Worm (Caenorhabditis elegans) whole organism, midembryonic: ENCODE results near the gene C25H3.16.
A peak's percentile ranks its signal among the peaks of the same experiment; 100 is the strongest.

Experiments
- T22C8.4 ChIP-seq: fragments of 200-800 bp; sonication (Bioruptor generic); IDR thresholded peaks from 2 replicates; pipeline ENCODE4 v1.3.6; 2022; ENCODE audit warnings: missing genetic modification characterization, missing compliant biosample characterization
- cog-1 ChIP-seq: sonication (generic microtip); optimal IDR thresholded peaks from 2 replicates; lab custom pipeline; 2016; ENCODE audit warnings: missing genetic modification characterization, missing compliant biosample characterization
- flt-1 ChIP-seq: fragments of 200-800 bp; sonication (Bioruptor generic); IDR thresholded peaks from 2 replicates; pipeline ENCODE4 v1.3.6; 2022; ENCODE audit warnings: missing genetic modification characterization, missing compliant biosample characterization
- klf-2 ChIP-seq: fragments of 200-800 bp; sonication (Bioruptor generic); conservative IDR thresholded peaks from 2 replicates; pipeline ENCODE4 v1.3.6; 2022; ENCODE audit warnings: missing genetic modification reagents, missing genetic modification characterization, missing compliant biosample characterization
- med-1 ChIP-seq: sonication (generic microtip); optimal IDR thresholded peaks from 2 replicates; lab custom pipeline; 2017; ENCODE audit warnings: missing genetic modification characterization, mild to moderate bottlenecking, missing compliant biosample characterization, antibody characterized with exemption, missing genetic modification reagents; ENCODE audit not compliant: insufficient read depth
- ref-1 ChIP-seq: fragments of 200-800 bp; sonication (Bioruptor generic); conservative IDR thresholded peaks from 2 replicates; pipeline ENCODE4 v1.3.6; 2022; ENCODE audit warnings: missing genetic modification reagents, missing genetic modification characterization, missing compliant biosample characterization
- tab-1 ChIP-seq: fragments of 200-800 bp; sonication (Bioruptor generic); IDR thresholded peaks from 2 replicates; pipeline ENCODE4 v1.3.6; 2022; ENCODE audit warnings: missing genetic modification characterization, missing compliant biosample characterization
- ztf-23 ChIP-seq: fragments of 200-800 bp; sonication (Bioruptor generic); IDR thresholded peaks from 2 replicates; pipeline ENCODE4 v1.3.6; 2022; ENCODE audit warnings: missing genetic modification reagents, missing genetic modification characterization, missing compliant biosample characterization
- ztf-29 ChIP-seq: fragments of 200-800 bp; sonication (Bioruptor generic); IDR thresholded peaks from 2 replicates; pipeline ENCODE4 v1.3.6; 2022; ENCODE audit warnings: missing genetic modification reagents, missing genetic modification characterization, missing compliant biosample characterization

Gene C25H3.16

DNA sequence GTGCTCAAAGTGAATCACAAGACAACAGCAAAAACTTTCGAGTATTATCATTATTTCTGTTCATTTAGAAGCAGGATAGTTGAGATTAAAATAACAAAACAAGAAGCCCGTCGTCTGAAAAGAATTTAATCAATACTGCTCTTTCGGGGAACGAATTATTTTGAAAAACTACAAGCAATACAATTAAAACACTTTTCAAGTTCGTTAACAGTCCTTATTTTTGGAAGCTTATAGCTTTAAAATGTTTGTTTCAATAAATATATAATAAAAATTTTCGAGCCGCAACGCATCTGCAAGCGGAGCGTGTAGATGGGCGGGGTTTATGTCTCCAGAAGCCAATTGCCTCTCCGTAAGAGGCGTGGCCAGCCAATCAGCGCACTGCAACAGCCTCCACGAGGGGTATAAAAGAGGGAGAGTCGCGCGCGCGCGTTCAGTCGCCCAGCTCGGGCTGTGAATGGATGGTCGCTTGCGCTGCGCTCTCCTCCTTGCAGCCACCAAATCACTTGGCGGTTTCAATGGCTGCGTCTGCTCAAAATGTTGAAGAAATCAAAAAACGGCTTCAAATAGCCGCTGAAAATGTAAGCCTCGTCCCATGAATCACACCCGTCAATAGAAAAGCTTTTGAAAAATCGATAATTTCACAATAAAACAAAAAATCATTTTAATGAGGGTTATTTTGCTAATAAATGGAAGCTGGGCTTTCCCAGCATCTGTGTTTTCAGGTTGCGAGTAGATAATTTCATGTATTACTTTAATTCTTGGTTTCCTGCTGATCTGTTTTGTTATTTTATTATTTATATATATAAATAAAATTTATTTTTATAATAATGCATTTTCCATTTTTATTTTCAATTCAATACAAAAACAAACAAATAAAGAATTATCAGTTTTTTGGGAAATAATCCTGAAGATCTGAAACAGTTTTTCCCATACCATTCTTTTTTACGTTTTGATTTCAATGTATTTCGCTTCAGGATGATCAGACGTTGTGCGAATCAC, 5.1 kb upstream of the C25H3.16 start, which contains the start of the genes ift-43 and mdt-26:
ift-43 (minus strand) TSS at position 51 of the 999 bp plus-strand sequence.
mdt-26 (plus strand) TSS at position 446 of the 999 bp plus-strand sequence.
- TF ChIP-seq klf-2 (GFP tag; lab: Robert Waterston, UW) (peak; percentile 48; the same call in 1 of the 2 replicates), ref-1 (0 out of 2 replicates have a peak, but pooled peaks have one; percentile 7), cog-1 (tag; lab: Kevin White, UChicago) (peak; percentile 18), T22C8.4 (GFP tag; lab: Robert Waterston, UW) (peak; percentile 78), med-1 (GFP tag; lab: Kevin White, UChicago) (peak; percentile 56), flt-1 (GFP tag; lab: Robert Waterston, UW) (peak; percentile 86), ztf-29 (GFP tag; lab: Robert Waterston, UW) (peak; percentile 61; the same call in 1 of the 2 replicates), tab-1 (peak; percentile 76), ztf-23 (GFP tag; lab: Robert Waterston, UW) (peak; percentile 80)

DNA sequence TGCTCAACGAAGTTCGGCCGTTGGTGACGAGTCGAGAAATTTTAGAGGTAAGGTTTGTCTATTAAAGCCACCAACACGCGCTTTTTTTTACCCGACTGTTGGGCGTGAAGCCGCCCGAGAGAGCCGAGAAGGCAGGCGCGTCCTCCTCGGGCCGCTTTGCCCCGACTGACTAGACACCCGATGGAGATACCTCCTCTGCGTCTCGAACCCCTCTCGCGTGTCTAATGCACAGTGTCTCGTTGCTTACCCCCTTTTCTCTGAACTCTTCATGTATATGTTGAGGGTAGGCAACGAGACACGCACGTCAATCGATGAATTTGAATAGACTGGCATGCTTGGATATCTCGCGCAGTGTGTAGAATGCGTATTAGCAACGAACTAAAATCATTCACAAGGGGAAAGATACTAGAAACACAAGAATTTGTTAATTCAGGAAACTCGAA, 4.3 kb upstream of the C25H3.16 start:
- peak; percentile 75 for TF ChIP-seq cog-1 (tag; lab: Kevin White, UChicago)
- TF ChIP-seq med-1 (GFP tag; lab: Kevin White, UChicago) = no peak
- peak; percentile 66 for TF ChIP-seq ref-1
- TF ChIP-seq ztf-23 (GFP tag; lab: Robert Waterston, UW) = peak; percentile 91
- peak; percentile 95 for TF ChIP-seq ztf-29 (GFP tag; lab: Robert Waterston, UW)
- peak; percentile 73 for TF ChIP-seq klf-2 (GFP tag; lab: Robert Waterston, UW)
- peak; percentile 95 for TF ChIP-seq flt-1 (GFP tag; lab: Robert Waterston, UW)
- TF ChIP-seq T22C8.4 (GFP tag; lab: Robert Waterston, UW) = peak; percentile 86
- peak; percentile 85 for TF ChIP-seq tab-1

DNA sequence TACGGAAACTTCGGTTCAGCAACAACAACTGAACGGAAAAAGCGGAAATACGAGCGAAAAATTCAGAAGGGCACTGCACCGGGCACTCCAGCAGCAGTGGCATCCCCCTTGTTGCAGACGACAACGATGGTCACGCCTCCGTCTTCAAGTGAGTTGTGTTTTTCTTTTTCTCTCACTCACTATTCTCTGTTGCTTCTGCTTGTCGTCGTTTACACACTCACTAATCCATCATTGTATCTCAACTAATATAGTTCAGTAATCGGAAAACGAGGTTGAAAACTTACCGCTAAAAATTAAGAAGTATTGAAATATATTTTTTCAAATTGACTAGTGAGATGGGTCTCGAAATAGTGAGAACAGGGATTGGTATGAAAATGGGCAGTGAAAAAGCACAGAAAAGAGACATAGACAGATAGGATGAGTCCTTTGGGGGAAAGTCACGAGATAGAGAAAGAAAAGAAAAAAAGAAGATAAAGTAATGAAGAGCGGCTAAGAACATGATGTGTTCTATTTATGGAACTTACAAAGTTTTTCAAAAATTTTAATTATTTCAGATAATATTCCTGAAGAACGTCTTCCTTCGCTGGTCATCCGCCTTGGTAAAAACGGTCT, 2.8 kb upstream of the C25H3.16 start:
- TF ChIP-seq klf-2 (GFP tag; lab: Robert Waterston, UW) (no peak), ztf-29 (GFP tag; lab: Robert Waterston, UW) (no peak), ztf-23 (GFP tag; lab: Robert Waterston, UW) (no peak), cog-1 (tag; lab: Kevin White, UChicago) (no peak), T22C8.4 (GFP tag; lab: Robert Waterston, UW) (no peak), tab-1 (no peak), flt-1 (GFP tag; lab: Robert Waterston, UW) (no peak)

DNA sequence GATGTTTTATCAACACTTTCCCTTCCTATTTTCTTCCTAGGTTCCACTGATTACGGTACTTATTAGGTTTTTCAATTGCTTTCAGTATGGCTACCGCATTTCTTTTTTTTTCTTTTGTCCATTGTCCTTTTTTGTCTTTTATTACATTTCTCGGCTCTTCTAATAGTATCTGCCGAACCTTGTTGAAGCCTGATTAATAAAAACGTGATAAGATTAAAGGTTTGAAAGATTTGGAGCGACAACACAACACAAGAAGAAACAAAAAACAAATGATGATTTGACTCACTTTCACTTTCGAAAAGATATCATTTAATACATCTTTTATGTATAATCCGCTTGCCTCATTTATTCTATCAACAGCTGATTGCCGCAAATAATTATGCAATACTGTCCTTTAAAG, 1.1 kb upstream of the C25H3.16 start, which contains the start of gene C25H3.15:
C25H3.15 (plus strand) TSS at position 301 of the 400 bp plus-strand sequence.
- TF ChIP-seq cog-1 (tag; lab: Kevin White, UChicago) (no peak), ref-1 (no peak), klf-2 (GFP tag; lab: Robert Waterston, UW) (no peak), med-1 (GFP tag; lab: Kevin White, UChicago) (no peak), T22C8.4 (GFP tag; lab: Robert Waterston, UW) (no peak)

DNA sequence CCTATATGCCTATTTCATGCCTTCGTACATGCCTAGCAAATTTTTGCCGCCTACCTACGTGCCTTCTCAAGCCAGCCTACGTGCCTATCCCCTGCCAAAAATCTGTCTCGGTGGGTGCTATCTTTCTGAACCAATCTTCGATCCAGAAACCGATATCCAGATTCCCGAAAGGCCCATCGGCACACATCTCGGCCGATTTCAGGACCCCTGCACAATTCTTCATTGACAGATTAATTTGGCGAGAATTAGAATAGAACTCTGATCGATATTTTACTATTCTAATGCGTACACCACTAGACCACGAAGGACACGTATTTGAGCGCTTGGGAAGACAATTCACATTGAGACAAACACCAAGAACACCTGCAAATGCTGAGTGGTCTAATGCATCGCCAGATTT, 1.4 kb downstream of the C25H3.16 start:
- no peak for TF ChIP-seq ref-1
- TF ChIP-seq flt-1 (GFP tag; lab: Robert Waterston, UW) = peak; percentile 74; the same call in 1 of the 2 replicates
- no peak for TF ChIP-seq klf-2 (GFP tag; lab: Robert Waterston, UW)

DNA sequence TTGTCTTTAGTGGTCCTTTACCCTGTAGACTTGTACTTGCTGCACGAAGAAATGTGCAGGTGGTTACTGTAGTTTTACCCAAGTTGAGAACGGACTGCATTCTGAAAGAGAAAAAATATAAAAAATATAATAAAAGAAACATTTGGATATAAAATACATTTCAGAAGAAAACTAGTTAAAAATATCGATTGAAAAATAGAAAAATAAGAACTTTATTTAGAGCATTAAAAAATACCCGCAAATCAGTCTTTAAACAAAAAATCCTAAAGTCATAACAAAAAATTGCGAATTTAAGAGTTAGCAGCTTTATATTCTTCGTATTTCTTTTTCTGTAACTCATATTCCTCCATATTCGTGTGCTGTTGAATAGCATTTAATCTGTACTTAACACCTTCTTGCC, 2.7 kb downstream of the C25H3.16 start, which contains the start of gene C25H3.7:
C25H3.7 (minus strand) TSS at position 101 of the 400 bp plus-strand sequence.
- no peak for TF ChIP-seq flt-1 (GFP tag; lab: Robert Waterston, UW)
- TF ChIP-seq ztf-23 (GFP tag; lab: Robert Waterston, UW) = no peak
- no peak for TF ChIP-seq ztf-29 (GFP tag; lab: Robert Waterston, UW)
- TF ChIP-seq med-1 (GFP tag; lab: Kevin White, UChicago) = no peak
- TF ChIP-seq ref-1 = no peak
- TF ChIP-seq tab-1 = no peak
- TF ChIP-seq klf-2 (GFP tag; lab: Robert Waterston, UW) = no peak
- TF ChIP-seq cog-1 (tag; lab: Kevin White, UChicago) = no peak
- no peak for TF ChIP-seq T22C8.4 (GFP tag; lab: Robert Waterston, UW)

DNA sequence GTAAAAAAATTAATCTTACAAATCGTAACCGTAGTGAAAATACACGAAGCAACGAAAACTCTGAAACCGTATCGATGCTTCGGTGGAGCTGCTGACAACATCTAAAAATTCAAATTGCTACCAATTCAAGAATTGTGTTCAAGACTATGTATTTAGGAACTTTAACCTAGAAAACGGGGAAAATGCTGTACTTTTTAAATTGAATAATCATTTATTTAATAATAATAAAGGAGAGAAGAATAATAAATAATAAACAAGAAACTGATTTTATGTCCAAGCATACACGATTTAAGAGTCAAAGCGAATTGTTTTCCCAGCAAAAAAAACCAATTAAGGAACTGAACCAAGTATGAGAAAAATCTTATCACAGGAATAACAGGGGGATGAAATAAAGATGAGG, 3.5 kb downstream of the C25H3.16 start, which contains the start of gene C25H3.17:
C25H3.17 (minus strand) TSS at position 101 of the 400 bp plus-strand sequence.
- TF ChIP-seq ztf-29 (GFP tag; lab: Robert Waterston, UW) (no peak), klf-2 (GFP tag; lab: Robert Waterston, UW) (no peak), cog-1 (tag; lab: Kevin White, UChicago) (no peak), flt-1 (GFP tag; lab: Robert Waterston, UW) (no peak), ref-1 (no peak), ztf-23 (GFP tag; lab: Robert Waterston, UW) (no peak), T22C8.4 (GFP tag; lab: Robert Waterston, UW) (no peak), tab-1 (no peak), med-1 (GFP tag; lab: Kevin White, UChicago) (no peak)

DNA sequence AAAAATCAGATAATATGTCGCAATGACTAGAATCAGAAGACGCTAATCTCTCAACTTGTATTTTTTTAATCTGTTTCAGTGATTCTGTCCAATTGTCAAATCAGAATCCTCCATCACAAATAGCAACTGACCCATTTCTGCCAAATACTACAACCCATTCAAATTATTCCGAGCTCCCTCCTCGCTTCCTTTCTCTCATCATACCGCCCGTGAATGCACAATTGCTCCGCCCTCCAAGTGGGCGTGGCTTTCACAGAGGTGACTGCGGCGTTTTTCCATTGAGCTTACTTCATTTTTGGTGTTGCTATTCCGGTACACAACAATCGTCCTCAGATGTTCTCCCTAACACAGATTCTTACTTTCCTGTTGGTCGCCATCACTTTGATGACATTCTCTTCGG, 14.6 kb downstream of the C25H3.16 start, which contains the start of gene flp-27:
flp-27 (plus strand) TSS at position 301 of the 400 bp plus-strand sequence.
- TF ChIP-seq cog-1 (tag; lab: Kevin White, UChicago) (no peak), ref-1 (no peak), flt-1 (GFP tag; lab: Robert Waterston, UW) (no peak), tab-1 (no peak), klf-2 (GFP tag; lab: Robert Waterston, UW) (no peak), ztf-29 (GFP tag; lab: Robert Waterston, UW) (no peak)
